Worm (Caenorhabditis elegans) whole organism, L1 larva: Measurements from ENCODE around the gene sur-5.

Source experiments
- aly-2 ChIP-seq: fragments of 150-350 bp; optimal IDR thresholded peaks from 2 replicates; lab custom pipeline; 2014; ENCODE audit warnings: missing biosample characterization, missing genetic modification characterization
- blmp-1 ChIP-seq: fragments of 150-350 bp; optimal IDR thresholded peaks from 2 replicates; lab custom pipeline; 2014; ENCODE audit warnings: missing biosample characterization, missing genetic modification characterization
- mep-1 ChIP-seq: fragments of 150-350 bp; optimal IDR thresholded peaks from 2 replicates; lab custom pipeline; 2014; ENCODE audit warnings: missing biosample characterization, missing genetic modification characterization
- nhr-11 ChIP-seq: fragments of 150-350 bp; optimal IDR thresholded peaks from 2 replicates; lab custom pipeline; 2014; ENCODE audit warnings: missing biosample characterization, missing genetic modification characterization
- nhr-12 ChIP-seq: sonication (generic microtip); optimal IDR thresholded peaks from 2 replicates; lab custom pipeline; 2017; ENCODE audit warnings: missing biosample characterization, missing genetic modification characterization
- nhr-237 ChIP-seq: fragments of 150-350 bp; optimal IDR thresholded peaks from 2 replicates; lab custom pipeline; 2014; ENCODE audit warnings: missing biosample characterization, missing genetic modification characterization
- pag-3 ChIP-seq: sonication (generic microtip); optimal IDR thresholded peaks from 2 replicates; lab custom pipeline; 2017; ENCODE audit warnings: missing genetic modification characterization, mild to moderate bottlenecking, missing compliant biosample characterization, antibody characterized with exemption, borderline replicate concordance; ENCODE audit not compliant: insufficient read depth
- pax-3 ChIP-seq: fragments of 200-800 bp; sonication (Bioruptor generic); optimal IDR thresholded peaks from 2 replicates; lab custom pipeline; 2018; ENCODE audit warnings: mild to moderate bottlenecking, missing genetic modification characterization, moderate library complexity, missing compliant biosample characterization
- tbx-2 ChIP-seq: sonication (generic microtip); optimal IDR thresholded peaks from 2 replicates; lab custom pipeline; 2016; ENCODE audit warnings: missing genetic modification characterization, missing compliant biosample characterization
- ztf-11 ChIP-seq, 2 experiments: sonication (generic microtip); optimal IDR thresholded peaks; 2 replicates each; lab custom pipeline; 2016 to 2017; ENCODE audit warnings: missing genetic modification characterization in 2 of 2, missing biosample characterization in 1 of 2, missing compliant biosample characterization in 1 of 2

- TF ChIP-seq blmp-1 (tag; lab: Kevin White, UChicago) (no peak), nhr-12 (no peak), ztf-11 (tag; optimal IDR thresholded peaks at IDR 0.05; lab: Kevin White, UChicago) (no peak), tbx-2 (tag; lab: Kevin White, UChicago) (no peak), nhr-237 (no peak), mep-1 (tag; lab: Kevin White, UChicago) (no peak), pag-3 (tag; lab: Kevin White, UChicago) (no peak), aly-2 (tag; lab: Kevin White, UChicago) (no peak), nhr-11 (tag; lab: Kevin White, UChicago) (no peak), pax-3 (tag; lab: Kevin White, UChicago) (no peak)
Observed at ce11 chrX:7279671-7280389, 25.5 kb downstream of the sur-5 start, which contains the start of gene unc-10.
